Worm (Caenorhabditis elegans) whole organism, young adult: ENCODE results near the gene Y73F8A.35.

Source experiments
- B0019.2 ChIP-seq: fragments of 200-800 bp; sonication (Bioruptor generic); conservative IDR thresholded peaks from 2 replicates; pipeline ENCODE4 v1.3.6; 2022; ENCODE audit warnings: missing genetic modification reagents, missing genetic modification characterization, missing compliant biosample characterization
- C17E4.6 ChIP-seq: fragments of 200-800 bp; sonication (Bioruptor generic); IDR thresholded peaks from 2 replicates; pipeline ENCODE4 v1.3.6; 2022; ENCODE audit warnings: missing genetic modification reagents, missing genetic modification characterization, missing compliant biosample characterization
- ama-1 ChIP-seq, 3 experiments: fragments of 150-350 bp in 1 of 3; sonication (generic microtip) in 2 of 3; optimal IDR thresholded peaks; 2 replicates each; lab custom pipeline; 2014 to 2018; ENCODE audit warnings: missing biosample characterization in 2 of 3, missing genetic modification characterization in 2 of 3, missing genetic modification reagents in 2 of 3
- hmg-1.2 ChIP-seq: fragments of 200-800 bp; sonication (Bioruptor generic); IDR thresholded peaks from 2 replicates; pipeline ENCODE4 v1.3.6; 2022; ENCODE audit warnings: missing genetic modification reagents, missing genetic modification characterization, missing compliant biosample characterization
- hrde-1 ChIP-seq: sonication (generic microtip); optimal IDR thresholded peaks from 2 replicates; lab custom pipeline; 2016; ENCODE audit warnings: missing genetic modification characterization, mild to moderate bottlenecking, missing compliant biosample characterization, moderate library complexity, missing genotype, missing genetic modification reagents, borderline replicate concordance
- mes-4 ChIP-seq: sonication (generic microtip); optimal IDR thresholded peaks from 2 replicates; lab custom pipeline; 2016; ENCODE audit warnings: missing genotype, missing genetic modification characterization, missing compliant biosample characterization
- nfya-1 ChIP-seq: sonication (generic microtip); optimal IDR thresholded peaks from 2 replicates; lab custom pipeline; 2017; ENCODE audit warnings: antibody characterized with exemption, missing compliant biosample characterization, missing genetic modification characterization, borderline replicate concordance; ENCODE audit not compliant: insufficient read depth
- ztf-18 ChIP-seq: sonication (generic microtip); optimal IDR thresholded peaks from 2 replicates; lab custom pipeline; 2016; ENCODE audit warnings: missing genotype, mild to moderate bottlenecking, missing genetic modification characterization, missing compliant biosample characterization

ce11 chrIV:15539447-15539994, at the start of gene Y73F8A.35:
- TF ChIP-seq nfya-1 (tag; lab: Kevin White, UChicago) (no peak), C17E4.6 (no peak), mes-4 (tag; lab: Kevin White, UChicago) (no peak), hmg-1.2 (GFP tag; lab: Robert Waterston, UW) (no peak), B0019.2 (GFP tag; lab: Robert Waterston, UW) (no peak), hrde-1 (no peak), ama-1 (optimal IDR thresholded peaks at IDR 0.05; lab: Kevin White, UChicago) (no peak), ama-1 (GFP tag; optimal IDR thresholded peaks at IDR 0.05; lab: Kevin White, UChicago) (no peak), ztf-18 (no peak)
